Fruit fly (Drosophila melanogaster): Measurements from ENCODE around the gene HP4.

The HP4 gene

DNA sequence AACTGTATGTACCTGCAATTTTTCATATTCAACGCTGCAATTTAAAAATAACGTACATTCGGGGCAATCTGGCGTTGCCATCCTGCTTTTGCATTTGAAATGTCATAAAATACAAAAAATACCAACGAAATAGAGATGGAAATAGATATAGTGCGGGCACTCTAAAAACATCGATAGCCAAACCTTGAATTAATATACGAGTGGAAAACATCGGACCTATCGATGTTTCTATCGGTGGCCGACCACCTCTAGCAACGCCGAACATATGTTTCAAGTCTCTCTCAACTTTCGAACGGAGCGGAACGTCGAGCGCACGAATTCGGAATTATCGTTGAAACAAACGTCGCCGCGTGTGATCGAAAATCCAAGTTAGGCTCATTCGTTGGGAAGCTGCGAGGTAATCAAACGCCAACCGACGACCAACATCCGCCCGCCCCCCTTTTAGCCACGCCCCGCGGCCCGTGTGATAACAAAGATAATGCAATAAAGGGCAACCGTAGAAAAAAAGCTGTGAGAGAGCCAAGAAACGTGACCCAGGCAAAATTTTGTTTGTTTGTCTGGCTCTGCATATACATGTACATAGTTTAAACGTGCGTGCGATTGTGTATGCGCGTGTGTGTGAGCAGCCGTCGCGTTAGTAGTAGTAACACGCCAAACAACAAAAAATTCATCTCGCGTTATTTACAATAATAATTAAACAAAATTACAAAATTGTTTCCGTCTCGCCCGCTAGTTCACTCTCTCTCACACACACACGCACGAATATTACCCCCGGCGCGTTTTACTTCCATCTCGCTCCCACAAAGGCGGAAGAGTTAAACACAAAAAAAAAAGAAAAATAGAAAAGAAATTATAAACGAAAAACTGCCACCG lies 3.1 kb upstream of the HP4 start, which contains the start of gene nmo (continued):
- TF ChIP-seq dati (GFP tag; IDR thresholded peaks at IDR 0.05), result no peak
- TF ChIP-seq Tbp (GFP tag; optimal IDR thresholded peaks at IDR 0.05), result no peak
- TF ChIP-seq psq (GFP tag; optimal IDR thresholded peaks at IDR 0.05), result no peak
- peak; percentile 92 for TF ChIP-seq trem (tag; optimal IDR thresholded peaks at IDR 0.05)
- TF ChIP-seq CG14710 (tag; optimal IDR thresholded peaks at IDR 0.05), result peak; percentile 85
- peak; percentile 23 for TF ChIP-seq CG17385 (GFP tag; optimal IDR thresholded peaks at IDR 0.05)
- TF ChIP-seq shn (GFP tag; optimal IDR thresholded peaks at IDR 0.05), result no peak
- TF ChIP-seq CG12769 (tag; optimal IDR thresholded peaks at IDR 0.05), result no peak
- no peak for TF ChIP-seq Ssrp (tag; optimal IDR thresholded peaks at IDR 0.05)
- peak; percentile 76 for TF ChIP-seq phol (tag; optimal IDR thresholded peaks at IDR 0.05)
- TF ChIP-seq Hand (GFP tag; optimal IDR thresholded peaks at IDR 0.05), result peak; percentile 55
- peak; percentile 11 for TF ChIP-seq Hmr (GFP tag; optimal IDR thresholded peaks at IDR 0.05)
- no peak for TF ChIP-seq CG13123 (GFP tag; optimal IDR thresholded peaks at IDR 0.05)
- no peak for TF ChIP-seq fd3F (GFP tag; optimal IDR thresholded peaks at IDR 0.05)
- TF ChIP-seq CG11247 (GFP tag; IDR thresholded peaks at IDR 0.05), result no peak
- TF ChIP-seq CG11723 (GFP tag; optimal IDR thresholded peaks at IDR 0.05), result no peak
- TF ChIP-seq cas (GFP tag; IDR thresholded peaks at IDR 0.05), result no peak
- no peak for TF ChIP-seq Ada2b (GFP tag; IDR thresholded peaks at IDR 0.05)
- no peak for TF ChIP-seq CG11093 (GFP tag; IDR thresholded peaks at IDR 0.05)
- TF ChIP-seq ab (GFP tag; optimal IDR thresholded peaks at IDR 0.05), result no peak
- TF ChIP-seq Opbp (GFP tag; IDR thresholded peaks at IDR 0.05; ENCODE audit: partially characterized antibody), result no peak
- peak; percentile 52 for TF ChIP-seq abd-A (tag; optimal IDR thresholded peaks at IDR 0.05)
- peak; percentile 10 for TF ChIP-seq Deaf1 (tag; optimal IDR thresholded peaks at IDR 0.05)
- TF ChIP-seq Poxn (GFP tag; IDR thresholded peaks at IDR 0.05), result no peak
- peak; percentile 10 for TF ChIP-seq Vsx1 (GFP tag; optimal IDR thresholded peaks at IDR 0.05)
- TF ChIP-seq CG30020 (tag; optimal IDR thresholded peaks at IDR 0.05), result peak; percentile 3
- no peak for TF ChIP-seq HLH54F (GFP tag; optimal IDR thresholded peaks at IDR 0.05)
- TF ChIP-seq CG30431 (GFP tag; optimal IDR thresholded peaks at IDR 0.05), result no peak
- peak; percentile 67 for TF ChIP-seq gro (GFP tag; optimal IDR thresholded peaks at IDR 0.05)
- TF ChIP-seq Mrtf (GFP tag; IDR thresholded peaks at IDR 0.05), result no peak
- peak; percentile 12 to 17 for TF ChIP-seq Hr51 (GFP tag; optimal IDR thresholded peaks at IDR 0.05)
- TF ChIP-seq pros (GFP tag; optimal IDR thresholded peaks at IDR 0.05), result peak; percentile 47
- TF ChIP-seq lov (optimal IDR thresholded peaks at IDR 0.05), result no peak
- TF ChIP-seq lov (GFP tag; IDR thresholded peaks at IDR 0.05), result no peak
- TF ChIP-seq hb (GFP tag; IDR thresholded peaks at IDR 0.05; ENCODE audit: partially characterized antibody), result no peak
- TF ChIP-seq ftz-f1 (GFP tag; optimal IDR thresholded peaks at IDR 0.05), result peak; percentile 86
- TF ChIP-seq stc (GFP tag; IDR thresholded peaks at IDR 0.05), result no peak
- no peak for TF ChIP-seq CG8089 (GFP tag; optimal IDR thresholded peaks at IDR 0.05)
- TF ChIP-seq CG34422 (GFP tag; IDR thresholded peaks at IDR 0.05), result no peak
- TF ChIP-seq esg (GFP tag; conservative IDR thresholded peaks at IDR 0.05), result no peak
- TF ChIP-seq her (GFP tag; optimal IDR thresholded peaks at IDR 0.05), result no peak
- no peak for TF ChIP-seq CG16779 (GFP tag; IDR thresholded peaks at IDR 0.05)
- peak; percentile 14 for TF ChIP-seq CG15269 (tag; optimal IDR thresholded peaks at IDR 0.05)
- TF ChIP-seq CG15514 (GFP tag; optimal IDR thresholded peaks at IDR 0.05), result peak; percentile 82
- peak; percentile 39 for TF ChIP-seq CG4854 (GFP tag; optimal IDR thresholded peaks at IDR 0.05)
- peak; percentile 29 for TF ChIP-seq repo (GFP tag; optimal IDR thresholded peaks at IDR 0.05)
- TF ChIP-seq CG6683 (GFP tag; optimal IDR thresholded peaks at IDR 0.05), result peak; percentile 31
- no peak for TF ChIP-seq Nf-YB (GFP tag; optimal IDR thresholded peaks at IDR 0.05)

Data from whole organism, embryonic.